Worm (Caenorhabditis elegans) whole organism, young adult: ENCODE results near the gene C14B4.2.

Experiments
- C17E4.6 ChIP-seq: fragments of 200-800 bp; sonication (Bioruptor generic); IDR thresholded peaks from 2 replicates; pipeline ENCODE4 v1.3.6; 2022; ENCODE audit warnings: missing genetic modification reagents, missing genetic modification characterization, missing compliant biosample characterization
- akir-1 ChIP-seq: fragments of 200-800 bp; sonication (Bioruptor generic); optimal IDR thresholded peaks from 2 replicates; lab custom pipeline; 2018; ENCODE audit warnings: mild to moderate bottlenecking, missing genetic modification characterization, moderate library complexity, missing compliant biosample characterization
- atf-7 ChIP-seq: sonication (generic microtip); optimal IDR thresholded peaks from 2 replicates; lab custom pipeline; 2017; ENCODE audit warnings: mild to moderate bottlenecking, missing genetic modification characterization, missing compliant biosample characterization
- ccch-3 ChIP-seq: fragments of 200-800 bp; sonication (Bioruptor generic); optimal IDR thresholded peaks from 2 replicates; lab custom pipeline; 2018; ENCODE audit warnings: mild to moderate bottlenecking, missing genetic modification characterization, missing compliant biosample characterization
- ztf-18 ChIP-seq: sonication (generic microtip); optimal IDR thresholded peaks from 2 replicates; lab custom pipeline; 2016; ENCODE audit warnings: missing genotype, mild to moderate bottlenecking, missing genetic modification characterization, missing compliant biosample characterization
- ztf-25 ChIP-seq: fragments of 200-800 bp; sonication (Bioruptor generic); IDR thresholded peaks from 2 replicates; pipeline ENCODE4 v1.3.6; 2022; ENCODE audit warnings: missing genetic modification reagents, missing genetic modification characterization, missing compliant biosample characterization
- ztf-26 ChIP-seq: sonication (generic microtip); optimal IDR thresholded peaks from 2 replicates; lab custom pipeline; 2017; ENCODE audit warnings: missing genetic modification characterization, missing compliant biosample characterization

DNA sequence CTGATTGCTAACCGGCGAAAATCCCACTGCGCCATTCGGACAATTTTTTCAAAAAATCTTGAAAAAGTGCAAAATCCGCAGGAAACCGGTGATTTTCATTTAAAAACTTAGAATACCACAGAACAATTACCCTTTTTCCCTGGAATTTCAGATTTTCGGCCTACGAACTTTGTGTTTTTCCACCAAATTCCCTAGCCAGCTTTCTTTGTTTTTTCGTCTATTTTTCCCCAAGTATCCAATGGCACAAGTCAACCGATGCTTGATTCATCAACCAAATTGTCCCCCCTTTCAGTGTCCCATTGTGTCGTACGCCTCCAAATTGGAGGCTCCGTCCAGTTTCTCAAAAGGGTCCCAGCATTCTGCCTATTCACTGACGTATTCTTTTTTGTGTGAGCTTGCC lies 7.7 kb upstream of the C14B4.2 start, which contains the start of gene Y43F8A.1:
- no peak for TF ChIP-seq ztf-25 (GFP tag; lab: Robert Waterston, UW)
- TF ChIP-seq C17E4.6 (GFP tag; lab: Robert Waterston, UW) = no peak
- TF ChIP-seq ztf-18 (tag; lab: Kevin White, UChicago) = no peak
- no peak for TF ChIP-seq atf-7 (tag; lab: Kevin White, UChicago)
- TF ChIP-seq akir-1 = no peak
- no peak for TF ChIP-seq ccch-3
- TF ChIP-seq ztf-26 (tag; lab: Kevin White, UChicago) = no peak
